Worm (Caenorhabditis elegans) whole organism, L4 larva: ENCODE results near the gene C29F9.5.

Experiments used
- Y5F2A.4 ChIP-seq: fragments of 200-800 bp; sonication (Bioruptor generic); optimal IDR thresholded peaks from 2 replicates; lab custom pipeline; 2018; ENCODE audit warnings: mild to moderate bottlenecking, missing genetic modification characterization, missing compliant biosample characterization
- fkh-10 ChIP-seq: fragments of 150-350 bp; optimal IDR thresholded peaks from 2 replicates; lab custom pipeline; 2014; ENCODE audit warnings: missing biosample characterization, missing genetic modification reagents, missing genetic modification characterization
- jun-1 ChIP-seq: fragments of 150-350 bp; optimal IDR thresholded peaks from 2 replicates; lab custom pipeline; 2014; ENCODE audit warnings: missing biosample characterization, missing genetic modification reagents, missing genetic modification characterization
- pqm-1 ChIP-seq: sonication (generic microtip); optimal IDR thresholded peaks from 2 replicates; lab custom pipeline; 2017; ENCODE audit warnings: missing biosample characterization, missing genetic modification characterization
- zag-1 ChIP-seq: fragments of 150-350 bp; optimal IDR thresholded peaks from 2 replicates; lab custom pipeline; 2014; ENCODE audit warnings: missing biosample characterization, missing genetic modification characterization
- ztf-11 ChIP-seq: fragments of 150-350 bp; optimal IDR thresholded peaks from 2 replicates; lab custom pipeline; 2014; ENCODE audit warnings: missing biosample characterization, missing genetic modification characterization

- TF ChIP-seq Y5F2A.4 (GFP tag; lab: Kevin White, UChicago), result no peak
- peak; percentile 65 for TF ChIP-seq fkh-10 (GFP tag; lab: Kevin White, UChicago)
- no peak for TF ChIP-seq zag-1
- no peak for TF ChIP-seq jun-1
- no peak for TF ChIP-seq pqm-1 (tag; lab: Kevin White, UChicago)
- TF ChIP-seq ztf-11 (tag; lab: Kevin White, UChicago), result no peak
Measured at ce11 chrIII:86316-86715, 31.0 kb upstream of the C29F9.5 start, which contains the start of gene attf-3.
